Worm (Caenorhabditis elegans): ENCODE data around the gene C54C6.4.

DNA sequence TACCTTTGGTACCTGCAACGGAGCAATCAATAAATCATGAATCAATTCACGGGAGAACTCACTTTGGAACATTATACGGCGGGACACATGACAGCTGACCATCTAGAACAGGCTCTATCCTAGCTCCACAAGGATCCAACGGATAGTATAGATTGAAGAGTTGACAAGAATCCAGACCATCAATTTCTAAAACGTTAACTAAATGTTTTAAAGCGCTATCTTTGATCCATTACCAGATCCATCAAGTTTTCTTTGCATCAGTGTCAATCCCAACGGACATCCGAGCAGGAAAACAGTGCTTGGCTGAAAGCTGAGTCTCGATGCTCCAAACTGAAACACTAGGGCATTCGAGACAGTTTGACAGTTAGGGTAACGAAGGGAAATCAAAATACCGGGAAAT is 30.1 kb upstream of the C54C6.4 start:
- TF ChIP-seq skn-1 (tag; optimal IDR thresholded peaks at IDR 0.05) (no peak), ceh-9 (tag; optimal IDR thresholded peaks at IDR 0.05) (no peak), unc-62 (GFP tag; optimal IDR thresholded peaks at IDR 0.05) (no peak), ztf-11 (tag; optimal IDR thresholded peaks at IDR 0.05) (no peak), ceh-82 (tag; optimal IDR thresholded peaks at IDR 0.05) (no peak), tbx-2 (tag; optimal IDR thresholded peaks at IDR 0.05) (no peak), nhr-28 (tag; optimal IDR thresholded peaks at IDR 0.05) (no peak), snpc-4 (tag; optimal IDR thresholded peaks at IDR 0.05) (no peak), ama-1 (optimal IDR thresholded peaks at IDR 0.05) (no peak), ztf-4 (tag; optimal IDR thresholded peaks at IDR 0.05) (no peak), nhr-11 (tag; optimal IDR thresholded peaks at IDR 0.05) (no peak), ZK546.5 (tag; optimal IDR thresholded peaks at IDR 0.05) (no peak), elt-1 (tag; optimal IDR thresholded peaks at IDR 0.05) (no peak)

Data from whole organism, L3 larva.